Fruit fly (Drosophila melanogaster): Measurements from ENCODE around the gene CG42688.

CG42688 gene

DNA sequence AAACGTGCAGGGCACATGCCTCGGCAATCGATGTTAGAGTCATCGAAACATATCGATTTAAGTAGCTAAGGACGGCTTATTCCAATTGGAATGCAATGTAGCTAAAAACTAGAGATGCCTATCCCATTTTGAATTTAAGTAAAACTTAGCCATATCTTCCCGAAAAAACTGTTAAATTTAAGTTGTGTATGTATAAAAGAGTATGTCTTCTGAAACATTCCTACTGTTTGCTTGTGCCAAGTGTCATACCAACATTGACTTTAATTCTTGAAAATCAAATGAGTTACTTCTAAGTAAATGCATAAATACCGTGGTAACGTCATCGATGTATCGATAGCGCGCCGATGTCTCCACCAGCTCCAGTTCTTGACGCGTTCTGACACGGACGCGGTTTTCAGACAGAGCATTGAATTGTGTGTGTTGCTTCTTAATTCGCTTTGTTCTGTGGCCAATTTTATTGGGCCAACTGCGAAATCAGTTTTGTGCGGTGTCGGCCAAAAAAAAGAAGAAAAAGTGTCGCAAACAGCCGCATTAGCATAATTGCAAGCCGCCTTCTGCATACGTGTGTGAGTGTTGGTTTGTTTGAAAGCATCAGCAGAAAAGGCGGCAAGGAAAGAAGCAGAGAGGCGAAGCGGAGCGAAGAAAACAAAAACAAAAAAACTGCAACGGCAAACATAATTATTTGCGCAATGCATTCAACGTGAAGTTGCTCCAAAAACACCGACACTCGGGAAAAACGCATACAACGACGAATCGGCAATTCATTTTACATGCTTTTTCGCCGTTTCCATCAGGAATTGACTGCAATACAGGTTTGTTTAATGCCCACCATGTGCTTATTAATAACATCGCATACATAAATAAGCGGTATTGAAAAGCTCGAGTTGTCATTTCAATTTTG, 48.9 kb downstream of the CG42688 start, which contains the start of gene brat (continued):
- TF ChIP-seq CG34422 (GFP tag; IDR thresholded peaks at IDR 0.05), result 0 out of 3 replicates have a peak, but pooled peaks have one; percentile 56
- TF ChIP-seq Gsc (GFP tag; IDR thresholded peaks at IDR 0.05), result no peak
- TF ChIP-seq CG1792 (GFP tag; optimal IDR thresholded peaks at IDR 0.05), result peak; percentile 35
- TF ChIP-seq Dip3 (GFP tag; optimal IDR thresholded peaks at IDR 0.05), result peak; percentile 64
- no peak for TF ChIP-seq CG7928 (GFP tag; optimal IDR thresholded peaks at IDR 0.05)
- no peak for TF ChIP-seq exex (tag; optimal IDR thresholded peaks at IDR 0.05)
- no peak for TF ChIP-seq CG15073 (GFP tag; optimal IDR thresholded peaks at IDR 0.05)
- TF ChIP-seq ro (GFP tag; IDR thresholded peaks at IDR 0.05), result no peak
- TF ChIP-seq pb (GFP tag; optimal IDR thresholded peaks at IDR 0.05), result no peak
- TF ChIP-seq stwl (tag; optimal IDR thresholded peaks at IDR 0.05), result peak; percentile 80
- peak; percentile 71 for TF ChIP-seq jumu (GFP tag; optimal IDR thresholded peaks at IDR 0.05)
- peak; percentile 87 for TF ChIP-seq bbx (GFP tag; IDR thresholded peaks at IDR 0.05; ENCODE audit: partially characterized antibody)
- peak; percentile 10 for TF ChIP-seq NC2β (GFP tag; optimal IDR thresholded peaks at IDR 0.05)
- no peak for TF ChIP-seq Lpt (GFP tag; optimal IDR thresholded peaks at IDR 0.05)
- peak; percentile 77 for TF ChIP-seq CG9932 (GFP tag; IDR thresholded peaks at IDR 0.05)
- no peak for TF ChIP-seq wek (GFP tag; optimal IDR thresholded peaks at IDR 0.05)
- no peak for TF ChIP-seq CG8765 (GFP tag; IDR thresholded peaks at IDR 0.05)
- no peak for TF ChIP-seq wdn (GFP tag; IDR thresholded peaks at IDR 0.05)
- peak; percentile 16; the same call in 1 of the 2 replicates for TF ChIP-seq vvl (GFP tag; IDR thresholded peaks at IDR 0.05)
- no peak for TF ChIP-seq CG11093 (GFP tag; IDR thresholded peaks at IDR 0.05)
- peak; percentile 81; the same call in 2 of the 4 replicates for TF ChIP-seq chinmo (GFP tag; IDR thresholded peaks at IDR 0.05; ENCODE audit: partially characterized antibody)
- 0 out of 2 replicates have a peak, but pooled peaks have one; percentile 11 for TF ChIP-seq onecut (GFP tag; IDR thresholded peaks at IDR 0.05)
- TF ChIP-seq vnd (GFP tag; IDR thresholded peaks at IDR 0.05; ENCODE audit: partially characterized antibody), result peak; percentile 93
- TF ChIP-seq CG14860 (GFP tag; IDR thresholded peaks at IDR 0.05; ENCODE audit: partially characterized antibody), result peak; percentile 91
- no peak for TF ChIP-seq slou (GFP tag; optimal IDR thresholded peaks at IDR 0.05)
- TF ChIP-seq br (optimal IDR thresholded peaks at IDR 0.05), result no peak
- no peak for TF ChIP-seq Vsx1 (GFP tag; optimal IDR thresholded peaks at IDR 0.05)
- TF ChIP-seq HmgD (GFP tag; optimal IDR thresholded peaks at IDR 0.05), result peak; percentile 55
- TF ChIP-seq CG31224 (GFP tag; IDR thresholded peaks at IDR 0.05), result 0 out of 2 replicates have a peak, but pooled peaks have one; percentile 4
- peak; percentile 67 for TF ChIP-seq Hsf (GFP tag; optimal IDR thresholded peaks at IDR 0.05)
- TF ChIP-seq CG17186 (GFP tag; optimal IDR thresholded peaks at IDR 0.05), result peak; percentile 46
- no peak for TF ChIP-seq stc (GFP tag; IDR thresholded peaks at IDR 0.05)
- TF ChIP-seq CG3281 (GFP tag; optimal IDR thresholded peaks at IDR 0.05), result peak; percentile 38
- peak; percentile 89 for TF ChIP-seq Sry-β (GFP tag; optimal IDR thresholded peaks at IDR 0.05)
- TF ChIP-seq unpg (GFP tag; optimal IDR thresholded peaks at IDR 0.05), result peak; percentile 40
- peak; percentile 69 for TF ChIP-seq CG30020 (tag; optimal IDR thresholded peaks at IDR 0.05)
- TF ChIP-seq ash1 (GFP tag; optimal IDR thresholded peaks at IDR 0.05), result no peak
- no peak for TF ChIP-seq crol (GFP tag; IDR thresholded peaks at IDR 0.05)
- TF ChIP-seq Bteb2 (GFP tag; optimal IDR thresholded peaks at IDR 0.05), result peak; percentile 35
- peak; percentile 75 for TF ChIP-seq CoRest (tag; optimal IDR thresholded peaks at IDR 0.05)
- TF ChIP-seq sug (tag; optimal IDR thresholded peaks at IDR 0.05), result peak; percentile 70
- no peak for TF ChIP-seq jing (GFP tag; optimal IDR thresholded peaks at IDR 0.05)
- TF ChIP-seq zf30C (GFP tag; optimal IDR thresholded peaks at IDR 0.05), result no peak
- TF ChIP-seq Deaf1 (tag; optimal IDR thresholded peaks at IDR 0.05), result peak; percentile 19
- TF ChIP-seq Lhr (GFP tag; optimal IDR thresholded peaks at IDR 0.05), result peak; percentile 40
- peak; percentile 47 for TF ChIP-seq CG33213 (GFP tag; optimal IDR thresholded peaks at IDR 0.05)
- TF ChIP-seq CG11398 (GFP tag; optimal IDR thresholded peaks at IDR 0.05), result peak; percentile 13
- peak; percentile 80 for TF ChIP-seq Med (GFP tag)
- TF ChIP-seq Hr51 (GFP tag; optimal IDR thresholded peaks at IDR 0.05), result peak; percentile 29 to 42

Data from whole organism, embryonic.